Worm (Caenorhabditis elegans) whole organism, L1 larva: ENCODE data around the gene mms-19.

Experiments
- C16A3.4 ChIP-seq: fragments of 150-350 bp; optimal IDR thresholded peaks from 2 replicates; lab custom pipeline; 2014; ENCODE audit warnings: missing biosample characterization, missing genetic modification characterization
- C34B4.2 ChIP-seq: sonication (generic microtip); optimal IDR thresholded peaks from 2 replicates; lab custom pipeline; 2017; ENCODE audit warnings: mild to moderate bottlenecking, missing genetic modification characterization, missing compliant biosample characterization
- F16B12.6 ChIP-seq: fragments of 150-350 bp; optimal IDR thresholded peaks from 2 replicates; lab custom pipeline; 2014; ENCODE audit warnings: missing biosample characterization, missing genetic modification characterization
- Y116A8C.19 ChIP-seq: sonication (generic microtip); optimal IDR thresholded peaks from 2 replicates; lab custom pipeline; 2016; ENCODE audit warnings: missing compliant biosample characterization, missing genetic modification characterization, borderline replicate concordance
- aha-1 ChIP-seq: fragments of 150-350 bp; optimal IDR thresholded peaks from 2 replicates; lab custom pipeline; 2014; ENCODE audit warnings: missing biosample characterization, missing genetic modification characterization
- alr-1 ChIP-seq: fragments of 200-800 bp; sonication (Bioruptor generic); optimal IDR thresholded peaks from 2 replicates; lab custom pipeline; 2018; ENCODE audit warnings: borderline replicate concordance, mild to moderate bottlenecking, missing genetic modification characterization, missing compliant biosample characterization
- ama-1 ChIP-seq: fragments of 150-350 bp; optimal IDR thresholded peaks from 2 replicates; lab custom pipeline; 2014
- blmp-1 ChIP-seq: fragments of 150-350 bp; optimal IDR thresholded peaks from 2 replicates; lab custom pipeline; 2014; ENCODE audit warnings: missing biosample characterization, missing genetic modification characterization
- ceh-82 ChIP-seq, 3 experiments: fragments of 150-350 bp in 1 of 3; sonication (generic microtip) in 2 of 3; optimal IDR thresholded peaks; 2 replicates each; lab custom pipeline; 2014 to 2017; ENCODE audit warnings: missing biosample characterization in 3 of 3, missing genetic modification characterization in 3 of 3
- ceh-88 ChIP-seq: fragments of 200-800 bp; sonication (Bioruptor generic); IDR thresholded peaks from 2 replicates; pipeline ENCODE4 v1.3.6; 2022; ENCODE audit warnings: missing genetic modification characterization, missing compliant biosample characterization
- ces-1 ChIP-seq: fragments of 150-350 bp; optimal IDR thresholded peaks from 2 replicates; lab custom pipeline; 2014; ENCODE audit warnings: missing biosample characterization, missing genetic modification reagents, missing genetic modification characterization
- dpl-1 ChIP-seq, 3 experiments: fragments of 150-350 bp in 2 of 3; sonication (generic microtip) in 1 of 3; optimal IDR thresholded peaks; 2 replicates each; lab custom pipeline; 2014 to 2017; ENCODE audit warnings: missing biosample characterization in 3 of 3, missing genetic modification characterization in 3 of 3, missing genetic modification reagents in 3 of 3
- efl-1 ChIP-seq, 4 experiments: fragments of 150-350 bp; optimal IDR thresholded peaks in 3 of 4; peaks in 1 of 4; 1 replicate in 1 of 4; 2 replicates in 3 of 4; lab custom pipeline; 2014; ENCODE audit warnings: missing biosample characterization in 2 of 4, missing genetic modification characterization in 2 of 4, missing genetic modification reagents in 2 of 4
- egl-27 ChIP-seq, 2 experiments: fragments of 150-350 bp in 1 of 2; sonication (generic microtip); optimal IDR thresholded peaks; 3 replicates each; lab custom pipeline; 2017 to 2018; ENCODE audit warnings: missing biosample characterization in 2 of 2, missing genetic modification characterization in 2 of 2, missing genetic modification reagents in 2 of 2
- elt-2 ChIP-seq: sonication (generic microtip); optimal IDR thresholded peaks from 2 replicates; lab custom pipeline; 2016; ENCODE audit warnings: missing genetic modification characterization, mild to moderate bottlenecking, inconsistent platforms, missing compliant biosample characterization, missing genetic modification reagents
- elt-3 ChIP-seq, 6 experiments: fragments of 150-350 bp in 1 of 6; sonication (generic microtip); optimal IDR thresholded peaks; 2 replicates each; lab custom pipeline; 2017 to 2018; ENCODE audit warnings: missing biosample characterization in 6 of 6, missing genetic modification characterization in 6 of 6, inconsistent platforms in 1 of 6
- fkh-4 ChIP-seq: sonication (generic microtip); optimal IDR thresholded peaks from 2 replicates; lab custom pipeline; 2016; ENCODE audit warnings: missing compliant biosample characterization, missing genetic modification characterization, borderline replicate concordance
- fkh-8 ChIP-seq: sonication (generic microtip); optimal IDR thresholded peaks from 2 replicates; lab custom pipeline; 2016; ENCODE audit warnings: mild to moderate bottlenecking, missing genetic modification characterization, missing compliant biosample characterization
- fos-1 ChIP-seq: fragments of 150-350 bp; optimal IDR thresholded peaks from 2 replicates; lab custom pipeline; 2014; ENCODE audit warnings: missing biosample characterization, missing genetic modification characterization
- hlh-17 ChIP-seq: fragments of 200-800 bp; sonication (Bioruptor generic); optimal IDR thresholded peaks from 2 replicates; lab custom pipeline; 2018; ENCODE audit warnings: missing genetic modification characterization, mild to moderate bottlenecking, missing compliant biosample characterization, moderate library complexity, borderline replicate concordance
- isw-1 ChIP-seq: fragments of 200-800 bp; sonication (Bioruptor generic); IDR thresholded peaks from 2 replicates; pipeline ENCODE4 v1.3.6; 2022; ENCODE audit warnings: missing genetic modification characterization, missing compliant biosample characterization
- jun-1 ChIP-seq: fragments of 150-350 bp; optimal IDR thresholded peaks from 2 replicates; lab custom pipeline; 2014; ENCODE audit warnings: missing biosample characterization, missing genetic modification reagents, missing genetic modification characterization
- lin-35 ChIP-seq, 2 experiments: fragments of 150-350 bp; optimal IDR thresholded peaks; 2 replicates each; lab custom pipeline; 2014; ENCODE audit warnings: missing biosample characterization in 2 of 2, missing genetic modification characterization in 2 of 2, missing genetic modification reagents in 2 of 2
- lin-39 ChIP-seq: fragments of 150-350 bp; optimal IDR thresholded peaks from 2 replicates; lab custom pipeline; 2014; ENCODE audit warnings: missing biosample characterization, missing genetic modification reagents, missing genetic modification characterization
- lsy-2 ChIP-seq, 2 experiments: fragments of 150-350 bp; optimal IDR thresholded peaks; 2 replicates each; lab custom pipeline; 2014; ENCODE audit warnings: missing biosample characterization in 2 of 2, missing genetic modification characterization in 2 of 2
- mdl-1 ChIP-seq, 2 experiments: fragments of 150-350 bp; optimal IDR thresholded peaks; 2 replicates each; lab custom pipeline; 2014 to 2017; ENCODE audit warnings: missing biosample characterization in 2 of 2, missing genetic modification characterization in 2 of 2, inconsistent platforms in 1 of 2
- nhr-11 ChIP-seq: fragments of 150-350 bp; optimal IDR thresholded peaks from 2 replicates; lab custom pipeline; 2014; ENCODE audit warnings: missing biosample characterization, missing genetic modification characterization
- nhr-71 ChIP-seq: sonication (generic microtip); optimal IDR thresholded peaks from 2 replicates; lab custom pipeline; 2016; ENCODE audit warnings: mild to moderate bottlenecking, missing genetic modification characterization, moderate library complexity, missing compliant biosample characterization
- nhr-76 ChIP-seq: sonication (generic microtip); optimal IDR thresholded peaks from 2 replicates; lab custom pipeline; 2017; ENCODE audit warnings: missing biosample characterization, missing genetic modification characterization
- nhr-77 ChIP-seq: fragments of 150-350 bp; optimal IDR thresholded peaks from 2 replicates; lab custom pipeline; 2014; ENCODE audit warnings: missing biosample characterization, missing genetic modification characterization
- pax-3 ChIP-seq: fragments of 200-800 bp; sonication (Bioruptor generic); optimal IDR thresholded peaks from 2 replicates; lab custom pipeline; 2018; ENCODE audit warnings: mild to moderate bottlenecking, missing genetic modification characterization, moderate library complexity, missing compliant biosample characterization
- rnt-1 ChIP-seq: sonication (generic microtip); optimal IDR thresholded peaks from 2 replicates; lab custom pipeline; 2016; ENCODE audit warnings: mild to moderate bottlenecking, missing genetic modification characterization, moderate library complexity, missing compliant biosample characterization
- skn-1 ChIP-seq: fragments of 150-350 bp; optimal IDR thresholded peaks from 2 replicates; lab custom pipeline; 2014; ENCODE audit warnings: missing biosample characterization, missing genetic modification characterization
- snu-23 ChIP-seq: sonication (generic microtip); optimal IDR thresholded peaks from 2 replicates; lab custom pipeline; 2016; ENCODE audit warnings: missing genetic modification characterization, missing compliant biosample characterization
- swsn-7 ChIP-seq: sonication (generic microtip); optimal IDR thresholded peaks from 2 replicates; lab custom pipeline; 2016; ENCODE audit warnings: missing genetic modification characterization, missing compliant biosample characterization
- tbx-2 ChIP-seq: sonication (generic microtip); optimal IDR thresholded peaks from 2 replicates; lab custom pipeline; 2016; ENCODE audit warnings: missing genetic modification characterization, missing compliant biosample characterization
- tlp-1 ChIP-seq: fragments of 150-350 bp; optimal IDR thresholded peaks from 2 replicates; lab custom pipeline; 2014; ENCODE audit warnings: missing biosample characterization, missing genetic modification characterization
- unc-130 ChIP-seq: fragments of 150-350 bp; optimal IDR thresholded peaks from 2 replicates; lab custom pipeline; 2017; ENCODE audit warnings: missing biosample characterization, missing genetic modification characterization, inconsistent platforms
- unc-30 ChIP-seq: sonication (generic microtip); optimal IDR thresholded peaks from 2 replicates; lab custom pipeline; 2017; ENCODE audit warnings: missing biosample characterization, missing genetic modification characterization
- zag-1 ChIP-seq: fragments of 150-350 bp; optimal IDR thresholded peaks from 2 replicates; lab custom pipeline; 2014; ENCODE audit warnings: missing biosample characterization, missing genetic modification characterization
- zip-4 ChIP-seq: fragments of 200-800 bp; sonication (Bioruptor generic); optimal IDR thresholded peaks from 2 replicates; lab custom pipeline; 2018; ENCODE audit warnings: mild to moderate bottlenecking, missing genetic modification characterization, moderate library complexity, missing compliant biosample characterization
- ztf-11 ChIP-seq, 2 experiments: sonication (generic microtip); optimal IDR thresholded peaks; 2 replicates each; lab custom pipeline; 2016 to 2017; ENCODE audit warnings: missing genetic modification characterization in 2 of 2, missing biosample characterization in 1 of 2, missing compliant biosample characterization in 1 of 2
- ztf-4 ChIP-seq: fragments of 150-350 bp; optimal IDR thresholded peaks from 2 replicates; lab custom pipeline; 2014; ENCODE audit warnings: missing biosample characterization, missing genetic modification characterization

The mms-19 gene

ce11 chrV:5536240-5536811, 22.2 kb downstream of the mms-19 start, which contains the start of the genes cox-16 and syp-2:
TSS of gene cox-16 (minus strand) at chrV:5536243.
TSS of gene syp-2 (plus strand) at chrV:5536487.
- TF ChIP-seq swsn-7 = no peak
- no peak for TF ChIP-seq ztf-4 (tag; lab: Kevin White, UChicago)
- TF ChIP-seq C34B4.2 (tag; lab: Kevin White, UChicago) = no peak
- no peak for TF ChIP-seq tlp-1 (tag; lab: Kevin White, UChicago)
- TF ChIP-seq efl-1 (optimal IDR thresholded peaks at IDR 0.05; lab: Kevin White, UChicago) = peak; percentile 33 to 45
- TF ChIP-seq efl-1 (GFP tag; optimal IDR thresholded peaks at IDR 0.05 in 1 of 2; lab: Kevin White, UChicago) = peak; percentile 35 to 86
- TF ChIP-seq alr-1 (tag; lab: Kevin White, UChicago) = no peak
- TF ChIP-seq lsy-2 (tag; optimal IDR thresholded peaks at IDR 0.05; lab: Kevin White, UChicago) = peak in 1 of 2 experiments; percentile 61
- TF ChIP-seq lin-35 (GFP tag; optimal IDR thresholded peaks at IDR 0.05; lab: Kevin White, UChicago) = peak; percentile 33 to 52
- TF ChIP-seq skn-1 (tag; lab: Kevin White, UChicago) = no peak
- TF ChIP-seq nhr-11 (tag; lab: Kevin White, UChicago) = no peak
- TF ChIP-seq isw-1 = no peak
- no peak for TF ChIP-seq fkh-8 (tag; lab: Kevin White, UChicago)
- TF ChIP-seq ama-1 (lab: Kevin White, UChicago) = no peak
- no peak for TF ChIP-seq zag-1 (tag; lab: Kevin White, UChicago)
- TF ChIP-seq ces-1 = no peak
- TF ChIP-seq elt-2 (tag; lab: Kevin White, UChicago) = no peak
- no peak for TF ChIP-seq nhr-77 (tag; lab: Kevin White, UChicago)
- peak; percentile 21 for TF ChIP-seq unc-130 (tag; lab: Kevin White, UChicago)
- no peak for TF ChIP-seq nhr-76 (tag; lab: Kevin White, UChicago)
- no peak for TF ChIP-seq tbx-2 (tag; lab: Kevin White, UChicago)
- peak; percentile 12 for TF ChIP-seq blmp-1
- peak in 2 of 3 experiments; percentile 3 to 11 for TF ChIP-seq ceh-82 (tag; optimal IDR thresholded peaks at IDR 0.05; lab: Kevin White, UChicago)
- no peak for TF ChIP-seq hlh-17 (GFP tag; lab: Kevin White, UChicago)
- no peak for TF ChIP-seq lin-39 (tag; lab: Kevin White, UChicago)
- peak; percentile 35 for TF ChIP-seq snu-23
- no peak for TF ChIP-seq egl-27 (tag; optimal IDR thresholded peaks at IDR 0.05; lab: Kevin White, UChicago)
- TF ChIP-seq elt-3 (tag; optimal IDR thresholded peaks at IDR 0.05; lab: Kevin White, UChicago) = no peak
- no peak for TF ChIP-seq zip-4 (GFP tag; lab: Kevin White, UChicago)
- TF ChIP-seq Y116A8C.19 (tag; lab: Kevin White, UChicago) = no peak
- no peak for TF ChIP-seq mdl-1 (tag; optimal IDR thresholded peaks at IDR 0.05; lab: Kevin White, UChicago)
- peak in 2 of 3 experiments; percentile 20 to 54 for TF ChIP-seq dpl-1 (GFP tag; optimal IDR thresholded peaks at IDR 0.05; lab: Kevin White, UChicago)
- TF ChIP-seq unc-30 (tag; lab: Kevin White, UChicago) = no peak
- TF ChIP-seq ceh-88 (GFP tag; lab: Robert Waterston, UW) = no peak
- TF ChIP-seq jun-1 (tag; lab: Kevin White, UChicago) = no peak
- no peak for TF ChIP-seq ztf-11 (tag; optimal IDR thresholded peaks at IDR 0.05; lab: Kevin White, UChicago)
- TF ChIP-seq aha-1 (tag; lab: Kevin White, UChicago) = no peak
- TF ChIP-seq rnt-1 = peak; percentile 5
- TF ChIP-seq pax-3 (tag; lab: Kevin White, UChicago) = no peak
- no peak for TF ChIP-seq fos-1 (tag; lab: Kevin White, UChicago)
- TF ChIP-seq nhr-71 (tag; lab: Kevin White, UChicago) = no peak
- no peak for TF ChIP-seq F16B12.6 (tag; lab: Kevin White, UChicago)
- no peak for TF ChIP-seq fkh-4 (tag; lab: Kevin White, UChicago)
- peak; percentile 8 for TF ChIP-seq C16A3.4 (tag; lab: Kevin White, UChicago)
